Worm (Caenorhabditis elegans) whole organism, L3 larva: ENCODE data around the gene C17B7.12.

ENCODE experiments used
- R02D3.7 ChIP-seq: fragments of 150-350 bp; optimal IDR thresholded peaks from 2 replicates; lab custom pipeline; 2014; ENCODE audit warnings: missing biosample characterization, missing genetic modification characterization
- ZK546.5 ChIP-seq: sonication (generic microtip); optimal IDR thresholded peaks from 2 replicates; lab custom pipeline; 2017; ENCODE audit warnings: missing biosample characterization, missing genetic modification characterization
- ama-1 ChIP-seq: fragments of 150-350 bp; optimal IDR thresholded peaks from 2 replicates; lab custom pipeline; 2018
- ceh-16 ChIP-seq: sonication (generic microtip); optimal IDR thresholded peaks from 2 replicates; lab custom pipeline; 2017; ENCODE audit warnings: missing biosample characterization, missing genetic modification characterization
- ceh-28 ChIP-seq: fragments of 150-350 bp; optimal IDR thresholded peaks from 2 replicates; lab custom pipeline; 2014; ENCODE audit warnings: missing biosample characterization, missing genetic modification reagents, missing genetic modification characterization
- ceh-82 ChIP-seq: fragments of 150-350 bp; optimal IDR thresholded peaks from 2 replicates; lab custom pipeline; 2014; ENCODE audit warnings: missing biosample characterization, missing genetic modification characterization
- ceh-9 ChIP-seq: sonication (generic microtip); optimal IDR thresholded peaks from 2 replicates; lab custom pipeline; 2018; ENCODE audit warnings: missing biosample characterization, missing genetic modification characterization
- egl-27 ChIP-seq: sonication (generic microtip); optimal IDR thresholded peaks from 4 replicates; lab custom pipeline; 2017; ENCODE audit warnings: missing biosample characterization, missing genetic modification reagents, missing genetic modification characterization
- egl-5 ChIP-seq: fragments of 150-350 bp; optimal IDR thresholded peaks from 2 replicates; lab custom pipeline; 2017; ENCODE audit warnings: missing biosample characterization, missing genetic modification reagents, missing genetic modification characterization, inconsistent platforms
- elt-1 ChIP-seq: fragments of 150-350 bp; optimal IDR thresholded peaks from 2 replicates; lab custom pipeline; 2014; ENCODE audit warnings: missing biosample characterization, missing genetic modification characterization
- elt-2 ChIP-seq: sonication (generic microtip); optimal IDR thresholded peaks from 2 replicates; lab custom pipeline; 2016; ENCODE audit warnings: missing genetic modification reagents, mild to moderate bottlenecking, missing genetic modification characterization, missing compliant biosample characterization
- elt-3 ChIP-seq, 3 experiments: fragments of 150-350 bp in 1 of 3; sonication (generic microtip) in 2 of 3; optimal IDR thresholded peaks; 2 replicates in 2 of 3; 4 replicates in 1 of 3; lab custom pipeline; 2014 to 2017; ENCODE audit warnings: missing biosample characterization in 3 of 3, missing genetic modification characterization in 3 of 3
- eor-1 ChIP-seq, 2 experiments: fragments of 150-350 bp; optimal IDR thresholded peaks; 2 replicates each; lab custom pipeline; 2014 to 2018; ENCODE audit warnings: missing biosample characterization in 2 of 2, missing genetic modification characterization in 2 of 2
- fkh-10 ChIP-seq: sonication (generic microtip); optimal IDR thresholded peaks from 2 replicates; lab custom pipeline; 2017; ENCODE audit warnings: missing biosample characterization, missing genetic modification reagents, missing genetic modification characterization
- fkh-2 ChIP-seq: fragments of 150-350 bp; optimal IDR thresholded peaks from 2 replicates; lab custom pipeline; 2014; ENCODE audit warnings: missing biosample characterization, missing genetic modification reagents, missing genetic modification characterization
- fos-1 ChIP-seq: fragments of 150-350 bp; optimal IDR thresholded peaks from 2 replicates; lab custom pipeline; 2014; ENCODE audit warnings: missing biosample characterization, missing genetic modification characterization
- hmg-11 ChIP-seq: sonication (generic microtip); optimal IDR thresholded peaks from 2 replicates; lab custom pipeline; 2016; ENCODE audit warnings: missing genetic modification characterization, missing compliant biosample characterization
- jun-1 ChIP-seq: fragments of 150-350 bp; optimal IDR thresholded peaks from 2 replicates; lab custom pipeline; 2014; ENCODE audit warnings: missing biosample characterization, missing genetic modification reagents, missing genetic modification characterization
- lin-15B ChIP-seq: fragments of 150-350 bp; optimal IDR thresholded peaks from 2 replicates; lab custom pipeline; 2014; ENCODE audit warnings: missing biosample characterization, missing genetic modification characterization
- lin-39 ChIP-seq: fragments of 150-350 bp; optimal IDR thresholded peaks from 2 replicates; lab custom pipeline; 2018; ENCODE audit warnings: missing biosample characterization, missing genetic modification reagents, missing genetic modification characterization
- lsy-12 ChIP-seq: sonication (generic microtip); optimal IDR thresholded peaks from 2 replicates; lab custom pipeline; 2016; ENCODE audit warnings: mild to moderate bottlenecking, missing genetic modification characterization, missing compliant biosample characterization
- mdl-1 ChIP-seq: fragments of 150-350 bp; optimal IDR thresholded peaks from 2 replicates; lab custom pipeline; 2014; ENCODE audit warnings: missing biosample characterization, missing genetic modification characterization
- nfya-1 ChIP-seq: sonication (generic microtip); optimal IDR thresholded peaks from 2 replicates; lab custom pipeline; 2017; ENCODE audit warnings: missing genetic modification characterization, mild to moderate bottlenecking, missing compliant biosample characterization, antibody characterized with exemption, moderate library complexity; ENCODE audit not compliant: insufficient read depth
- nhr-12 ChIP-seq: fragments of 150-350 bp; optimal IDR thresholded peaks from 2 replicates; lab custom pipeline; 2014; ENCODE audit warnings: missing biosample characterization, missing genetic modification characterization
- nhr-23 ChIP-seq: fragments of 150-350 bp; optimal IDR thresholded peaks from 2 replicates; lab custom pipeline; 2014; ENCODE audit warnings: missing biosample characterization, missing genetic modification reagents, missing genetic modification characterization
- nhr-28 ChIP-seq: fragments of 150-350 bp; optimal IDR thresholded peaks from 2 replicates; lab custom pipeline; 2014; ENCODE audit warnings: missing biosample characterization, missing genetic modification characterization
- nhr-43 ChIP-seq: sonication (generic microtip); optimal IDR thresholded peaks from 2 replicates; lab custom pipeline; 2016; ENCODE audit warnings: mild to moderate bottlenecking, missing genetic modification characterization, missing compliant biosample characterization; ENCODE audit not compliant: poor library complexity, severe bottlenecking
- nhr-77 ChIP-seq: fragments of 150-350 bp; optimal IDR thresholded peaks from 2 replicates; lab custom pipeline; 2014; ENCODE audit warnings: missing biosample characterization, missing genetic modification characterization
- pqm-1 ChIP-seq: fragments of 150-350 bp; optimal IDR thresholded peaks from 2 replicates; lab custom pipeline; 2017; ENCODE audit warnings: missing biosample characterization, missing genetic modification characterization, inconsistent platforms
- sea-2 ChIP-seq: fragments of 150-350 bp; sonication (generic microtip); optimal IDR thresholded peaks from 4 replicates; lab custom pipeline; 2014; ENCODE audit warnings: missing biosample characterization, missing genetic modification reagents, missing genetic modification characterization
- snpc-4 ChIP-seq: fragments of 150-350 bp; optimal IDR thresholded peaks from 2 replicates; lab custom pipeline; 2014; ENCODE audit warnings: missing biosample characterization, missing genetic modification characterization
- unc-39 ChIP-seq: sonication (generic microtip); optimal IDR thresholded peaks from 4 replicates; lab custom pipeline; 2017; ENCODE audit warnings: missing biosample characterization, missing genetic modification characterization
- unc-62 ChIP-seq: fragments of 150-350 bp; sonication (generic microtip); optimal IDR thresholded peaks from 4 replicates; lab custom pipeline; 2014; ENCODE audit warnings: missing biosample characterization, missing genetic modification reagents, missing genetic modification characterization
- zag-1 ChIP-seq: fragments of 150-350 bp; optimal IDR thresholded peaks from 2 replicates; lab custom pipeline; 2014; ENCODE audit warnings: missing biosample characterization, missing genetic modification characterization
- ztf-11 ChIP-seq: fragments of 150-350 bp; optimal IDR thresholded peaks from 2 replicates; lab custom pipeline; 2014; ENCODE audit warnings: missing biosample characterization, missing genetic modification characterization
- ztf-4 ChIP-seq: fragments of 150-350 bp; optimal IDR thresholded peaks from 2 replicates; lab custom pipeline; 2014; ENCODE audit warnings: missing biosample characterization, missing genetic modification characterization

C17B7.12 gene

DNA sequence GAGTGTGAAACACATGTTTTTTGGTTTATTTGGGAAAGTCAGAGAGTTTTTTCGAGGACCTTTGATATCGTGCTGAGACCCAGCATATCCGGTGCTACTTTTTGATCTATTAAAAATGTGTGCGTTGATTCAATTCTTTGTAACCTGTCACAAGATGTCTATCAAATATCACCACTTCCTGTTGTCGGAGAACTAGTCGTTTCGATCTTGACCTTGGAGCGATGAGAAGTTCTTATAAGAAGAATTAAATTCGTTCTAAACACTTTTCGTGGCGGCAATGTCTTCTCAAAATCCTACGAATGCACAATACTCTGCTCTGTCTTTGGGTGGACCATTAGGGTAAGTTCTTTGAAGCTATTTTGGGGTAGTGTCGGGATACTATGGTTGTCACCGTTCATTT, 36.9 kb upstream of the C17B7.12 start, which contains the start of gene F35F10.1:
Gene F35F10.1, plus strand, starts transcription at position 200 of the 400 bp plus-strand sequence.
- TF ChIP-seq nfya-1 (tag; lab: Kevin White, UChicago) (no peak), ztf-11 (no peak), ceh-28 (tag; lab: Kevin White, UChicago) (no peak), egl-5 (tag; lab: Kevin White, UChicago) (no peak), ceh-9 (tag; lab: Kevin White, UChicago) (no peak), nhr-23 (tag; lab: Kevin White, UChicago) (no peak), egl-27 (tag; lab: Kevin White, UChicago) (no peak), ztf-4 (tag; lab: Kevin White, UChicago) (no peak)

DNA sequence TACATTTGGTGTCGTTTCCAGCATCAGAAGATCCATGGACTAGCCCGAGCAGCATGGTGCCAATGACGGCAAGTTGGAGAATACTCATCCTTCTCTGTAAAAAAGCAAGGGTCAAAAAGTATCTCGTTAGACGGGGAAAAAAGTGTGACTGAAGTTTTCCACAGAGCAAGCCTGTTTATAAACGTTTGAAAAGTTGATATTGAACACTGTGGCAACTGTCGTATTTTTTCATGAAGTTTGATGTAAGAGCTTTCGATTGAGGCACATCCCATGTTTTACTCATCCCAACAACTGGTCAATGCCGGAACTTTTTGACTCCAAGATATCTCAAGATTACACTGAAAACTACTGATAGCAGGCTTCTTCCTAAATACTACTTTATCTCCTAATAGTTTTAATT, 34.0 kb upstream of the C17B7.12 start, which contains the start of gene F35F10.13:
Gene F35F10.13, minus strand, starts transcription at position 101 of the 400 bp plus-strand sequence.
- no peak for TF ChIP-seq sea-2 (GFP tag; lab: Kevin White, UChicago)
- no peak for TF ChIP-seq ZK546.5 (tag; lab: Kevin White, UChicago)
- TF ChIP-seq unc-62 (GFP tag; lab: Kevin White, UChicago): no peak

DNA sequence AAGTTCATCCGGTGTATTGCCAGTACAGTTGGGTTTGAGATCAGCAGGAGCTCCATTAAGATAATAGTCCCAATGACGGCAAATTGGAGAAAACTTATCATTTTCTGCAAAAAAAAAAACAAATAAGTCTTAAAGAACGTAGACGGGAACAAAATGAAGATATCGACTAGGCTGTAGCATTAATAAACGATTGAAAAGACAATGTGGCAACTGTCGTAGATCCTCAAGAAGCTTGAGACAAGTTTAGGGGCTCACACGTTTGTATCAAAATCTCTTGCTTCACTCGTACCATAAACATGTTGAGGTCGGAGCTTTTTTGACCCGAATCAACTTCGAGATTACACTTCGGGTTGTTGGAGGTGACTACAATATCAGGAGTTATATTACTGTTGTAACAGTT, 33.0 kb upstream of the C17B7.12 start, which contains the start of gene F35F10.14:
Gene F35F10.14, minus strand, starts transcription at position 101 of the 400 bp plus-strand sequence.
- TF ChIP-seq elt-2: no peak
- TF ChIP-seq nhr-43 (tag; lab: Kevin White, UChicago): no peak
- TF ChIP-seq elt-3 (tag; optimal IDR thresholded peaks at IDR 0.05; lab: Kevin White, UChicago): no peak
- TF ChIP-seq lin-39 (tag; lab: Kevin White, UChicago): no peak
- TF ChIP-seq unc-62 (GFP tag; lab: Kevin White, UChicago): no peak
- no peak for TF ChIP-seq ceh-82 (tag; lab: Kevin White, UChicago)
- no peak for TF ChIP-seq mdl-1
- no peak for TF ChIP-seq R02D3.7 (tag; lab: Kevin White, UChicago)
- TF ChIP-seq ZK546.5 (tag; lab: Kevin White, UChicago): no peak
- no peak for TF ChIP-seq ama-1
- no peak for TF ChIP-seq nhr-12 (tag; lab: Kevin White, UChicago)
- TF ChIP-seq elt-1: no peak
- no peak for TF ChIP-seq ceh-16 (tag; lab: Kevin White, UChicago)
- no peak for TF ChIP-seq nhr-77 (tag; lab: Kevin White, UChicago)
- TF ChIP-seq fkh-2 (tag; lab: Kevin White, UChicago): no peak
- TF ChIP-seq nhr-23 (tag; lab: Kevin White, UChicago): no peak
- TF ChIP-seq fkh-10: no peak

DNA sequence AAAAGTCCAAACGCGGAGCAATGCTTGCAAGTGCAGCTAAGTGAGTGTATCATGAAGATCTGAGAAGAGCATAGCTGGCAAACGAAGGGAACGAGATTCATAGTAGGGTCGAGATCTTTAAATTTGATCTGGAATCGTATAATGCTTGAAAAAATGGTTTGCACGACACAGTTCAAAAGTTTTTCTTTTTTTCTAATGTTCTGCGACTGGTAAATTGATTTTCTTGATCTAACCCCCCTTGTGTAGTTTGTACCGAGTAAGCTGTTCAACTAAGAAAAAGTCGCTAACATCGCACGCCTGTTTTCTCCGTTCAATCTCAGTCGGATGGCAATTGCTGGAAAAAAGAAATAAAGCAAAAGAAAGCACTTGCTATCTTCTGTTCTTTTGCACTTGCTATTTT, 32.6 kb upstream of the C17B7.12 start, which contains the start of gene C17B7.14:
Gene C17B7.14, minus strand, starts transcription at position 101 of the 400 bp plus-strand sequence.
- TF ChIP-seq zag-1 (tag; lab: Kevin White, UChicago) (no peak), nhr-28 (tag; lab: Kevin White, UChicago) (no peak), pqm-1 (no peak), lin-39 (tag; lab: Kevin White, UChicago) (no peak), egl-5 (tag; lab: Kevin White, UChicago) (no peak), eor-1 (tag; optimal IDR thresholded peaks at IDR 0.05; lab: Kevin White, UChicago) (no peak), egl-27 (tag; lab: Kevin White, UChicago) (no peak), jun-1 (tag; lab: Kevin White, UChicago) (no peak), fkh-2 (tag; lab: Kevin White, UChicago) (no peak), nhr-12 (tag; lab: Kevin White, UChicago) (no peak), lin-15B (tag; lab: Kevin White, UChicago) (no peak), unc-39 (tag; lab: Kevin White, UChicago) (no peak)

DNA sequence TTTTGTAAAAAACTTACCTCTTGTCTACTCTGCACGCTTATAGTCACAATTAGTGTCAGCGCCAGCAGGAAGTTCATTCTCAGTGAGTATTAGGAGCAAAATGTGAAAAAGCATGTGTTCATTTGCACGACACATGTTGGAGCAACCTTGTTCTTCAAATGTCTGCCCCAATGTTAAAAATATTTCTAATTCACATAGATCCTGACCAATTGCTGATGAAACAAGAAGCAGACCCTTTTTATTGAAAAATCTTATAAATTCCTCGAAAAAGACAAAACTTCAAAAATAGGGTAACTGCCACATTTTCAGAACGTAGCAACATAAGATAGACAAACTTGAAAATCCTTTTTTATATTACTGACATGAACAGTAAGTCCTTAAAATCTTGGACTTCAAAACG, 28.8 kb upstream of the C17B7.12 start, which contains the start of gene C17B7.8:
Gene C17B7.8, minus strand, starts transcription at position 101 of the 400 bp plus-strand sequence.
- TF ChIP-seq snpc-4 (tag; lab: Kevin White, UChicago): no peak
- no peak for TF ChIP-seq fkh-10
- no peak for TF ChIP-seq lsy-12 (tag; lab: Kevin White, UChicago)
- TF ChIP-seq R02D3.7 (tag; lab: Kevin White, UChicago): no peak
- no peak for TF ChIP-seq fos-1
- TF ChIP-seq hmg-11 (tag; lab: Kevin White, UChicago): no peak
- TF ChIP-seq egl-5 (tag; lab: Kevin White, UChicago): no peak
